Worm (Caenorhabditis elegans): ENCODE data around the gene str-161.

DNA sequence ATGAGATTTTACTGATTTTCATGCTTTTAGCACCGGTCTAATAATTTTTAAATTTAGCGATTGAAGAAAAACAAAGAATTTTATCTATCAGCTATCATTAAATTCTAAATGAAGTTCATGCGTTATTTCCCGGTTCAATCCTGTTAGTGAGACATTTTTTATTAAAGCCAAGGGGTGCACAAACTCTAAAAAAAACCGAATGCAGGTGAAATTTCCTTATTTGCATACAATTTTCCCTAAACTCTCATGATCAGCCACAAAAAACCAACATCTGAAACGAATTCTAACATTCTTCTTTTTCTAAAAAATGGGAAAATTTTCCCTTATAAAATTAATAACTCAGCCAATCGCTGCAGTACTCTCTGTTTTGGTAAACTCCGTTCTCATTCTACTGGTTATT is 9.2 kb upstream of the str-161 start, which contains the start of gene str-156:
- TF ChIP-seq tbx-2 (tag; optimal IDR thresholded peaks at IDR 0.05) (no peak), fos-1 (tag; optimal IDR thresholded peaks at IDR 0.05) (no peak), ztf-4 (tag; optimal IDR thresholded peaks at IDR 0.05) (no peak), zag-1 (tag; optimal IDR thresholded peaks at IDR 0.05) (no peak), lsy-2 (tag; optimal IDR thresholded peaks at IDR 0.05) (no peak), mdl-1 (tag; optimal IDR thresholded peaks at IDR 0.05) (no peak), ztf-11 (tag; optimal IDR thresholded peaks at IDR 0.05) (no peak)
